Worm (Caenorhabditis elegans) whole organism, early embryonic: ENCODE results near the gene Y45F3A.4.

Experiments used
- B0310.2 ChIP-seq: sonication (generic microtip); optimal IDR thresholded peaks from 2 replicates; lab custom pipeline; 2016; ENCODE audit warnings: mild to moderate bottlenecking, missing genetic modification characterization, missing compliant biosample characterization
- F13C5.2 ChIP-seq: sonication (generic microtip); optimal IDR thresholded peaks from 2 replicates; lab custom pipeline; 2017; ENCODE audit warnings: mild to moderate bottlenecking, missing genetic modification characterization, inconsistent platforms, missing compliant biosample characterization
- aly-1 ChIP-seq: sonication (generic microtip); optimal IDR thresholded peaks from 2 replicates; lab custom pipeline; 2016; ENCODE audit warnings: missing genetic modification characterization, missing compliant biosample characterization
- ama-1 ChIP-seq: fragments of 150-350 bp; optimal IDR thresholded peaks from 2 replicates; lab custom pipeline; 2014
- ceh-13 ChIP-seq: fragments of 200-800 bp; sonication (Bioruptor generic); optimal IDR thresholded peaks from 2 replicates; lab custom pipeline; 2018; ENCODE audit warnings: mild to moderate bottlenecking, missing genetic modification characterization, missing compliant biosample characterization
- ceh-36 ChIP-seq: sonication (generic microtip); optimal IDR thresholded peaks from 2 replicates; lab custom pipeline; 2016; ENCODE audit warnings: missing genetic modification characterization, inconsistent platforms, missing compliant biosample characterization
- ets-7 ChIP-seq: sonication (generic microtip); optimal IDR thresholded peaks from 2 replicates; lab custom pipeline; 2016; ENCODE audit warnings: missing genotype, missing genetic modification characterization, missing compliant biosample characterization
- flt-1 ChIP-seq: fragments of 200-800 bp; sonication (Bioruptor generic); IDR thresholded peaks from 2 replicates; pipeline ENCODE4 v1.3.6; 2022; ENCODE audit warnings: missing genetic modification characterization, missing compliant biosample characterization
- hmbx-1 ChIP-seq: sonication (generic microtip); optimal IDR thresholded peaks from 2 replicates; lab custom pipeline; 2016; ENCODE audit warnings: mild to moderate bottlenecking, missing genetic modification characterization, missing compliant biosample characterization
- hmg-4 ChIP-seq: fragments of 200-800 bp; sonication (Bioruptor generic); optimal IDR thresholded peaks from 2 replicates; lab custom pipeline; 2018; ENCODE audit warnings: mild to moderate bottlenecking, missing genetic modification characterization, missing compliant biosample characterization
- hnd-1 ChIP-seq: sonication (generic microtip); optimal IDR thresholded peaks from 2 replicates; lab custom pipeline; 2016; ENCODE audit warnings: missing genetic modification characterization, missing compliant biosample characterization
- pes-1 ChIP-seq: fragments of 200-800 bp; sonication (Bioruptor generic); IDR thresholded peaks from 2 replicates; pipeline ENCODE4 v1.3.6; 2022; ENCODE audit warnings: missing genetic modification reagents, missing genetic modification characterization, missing compliant biosample characterization
- scrt-1 ChIP-seq: fragments of 200-800 bp; sonication (Bioruptor generic); IDR thresholded peaks from 2 replicates; pipeline ENCODE4 v1.3.6; 2022; ENCODE audit warnings: missing genetic modification characterization, missing compliant biosample characterization
- sea-1 ChIP-seq: fragments of 200-800 bp; sonication (Bioruptor generic); conservative IDR thresholded peaks from 2 replicates; pipeline ENCODE4 v1.3.6; 2022; ENCODE audit warnings: missing genetic modification characterization, missing compliant biosample characterization
- tbx-11 ChIP-seq: fragments of 200-800 bp; sonication (Bioruptor generic); IDR thresholded peaks from 2 replicates; pipeline ENCODE4 v1.3.6; 2022; ENCODE audit warnings: missing genetic modification characterization, missing compliant biosample characterization
- tbx-37 ChIP-seq: fragments of 200-800 bp; sonication (Bioruptor generic); conservative IDR thresholded peaks from 2 replicates; pipeline ENCODE4 v1.3.6; 2022; ENCODE audit warnings: missing genetic modification reagents, missing genetic modification characterization, missing compliant biosample characterization
- tra-4 ChIP-seq: sonication (generic microtip); optimal IDR thresholded peaks from 2 replicates; lab custom pipeline; 2017; ENCODE audit warnings: missing genetic modification characterization, missing compliant biosample characterization

The Y45F3A.4 gene

DNA sequence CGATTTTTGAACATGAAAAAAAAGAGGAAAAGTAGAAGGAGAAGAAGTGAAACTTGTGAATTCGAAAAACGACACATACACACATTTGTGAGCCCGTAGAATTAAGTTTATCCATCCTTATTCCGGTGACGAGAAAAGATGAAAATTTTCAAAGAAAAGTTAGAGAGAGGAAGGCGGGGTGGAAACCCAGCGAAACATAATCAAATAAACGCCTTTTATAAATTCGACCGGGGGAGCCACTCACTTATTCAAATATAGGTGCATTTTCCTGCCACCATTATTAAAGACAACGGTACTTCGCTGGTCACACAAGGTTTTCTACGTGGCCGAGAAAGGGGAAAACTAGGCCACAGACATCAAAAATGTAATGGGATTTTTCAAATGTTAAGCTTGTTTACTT, 8.3 kb upstream of the Y45F3A.4 start:
- TF ChIP-seq tbx-37 (GFP tag; lab: Robert Waterston, UW) (0 out of 2 replicates have a peak, but pooled peaks have one; percentile 12), flt-1 (GFP tag; lab: Robert Waterston, UW) (no peak)

DNA sequence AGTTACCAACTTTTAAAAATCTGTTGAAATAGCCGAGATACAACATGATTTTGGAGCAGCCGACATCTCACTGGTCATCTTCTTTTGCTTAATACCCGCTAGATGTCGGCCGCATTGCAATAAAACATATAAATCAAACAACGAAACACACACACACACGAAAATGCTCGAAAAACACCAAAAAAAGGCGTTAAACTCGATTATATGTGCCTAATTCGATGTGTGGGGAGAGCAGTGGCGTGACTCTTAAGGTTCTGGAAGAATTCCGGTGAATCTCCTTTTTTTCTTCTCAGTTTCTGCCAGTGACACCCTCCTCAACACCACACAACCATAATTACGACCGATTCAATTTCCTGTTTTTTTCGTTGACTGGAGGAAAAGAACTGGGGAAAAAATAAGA, 5.0 kb upstream of the Y45F3A.4 start:
- TF ChIP-seq hmbx-1 (tag; lab: Kevin White, UChicago) (no peak), flt-1 (GFP tag; lab: Robert Waterston, UW) (no peak), F13C5.2 (tag; lab: Kevin White, UChicago) (no peak), hmg-4 (GFP tag; lab: Kevin White, UChicago) (no peak), tbx-37 (GFP tag; lab: Robert Waterston, UW) (no peak)

ce11 chrIII:10578873-10579272, 3.7 kb upstream of the Y45F3A.4 start:
- no peak for TF ChIP-seq F13C5.2 (tag; lab: Kevin White, UChicago)
- TF ChIP-seq hmbx-1 (tag; lab: Kevin White, UChicago), result no peak
- TF ChIP-seq sea-1 (GFP tag; lab: Robert Waterston, UW), result no peak
- no peak for TF ChIP-seq hmg-4 (GFP tag; lab: Kevin White, UChicago)
- no peak for TF ChIP-seq ceh-36
- TF ChIP-seq pes-1, result no peak
- TF ChIP-seq tbx-11, result no peak
- no peak for TF ChIP-seq tbx-37 (GFP tag; lab: Robert Waterston, UW)
- no peak for TF ChIP-seq ama-1 (lab: Kevin White, UChicago)
- TF ChIP-seq ceh-13 (GFP tag; lab: Kevin White, UChicago), result no peak
- no peak for TF ChIP-seq hnd-1 (tag; lab: Kevin White, UChicago)
- no peak for TF ChIP-seq B0310.2 (tag; lab: Kevin White, UChicago)
- TF ChIP-seq aly-1, result no peak
- no peak for TF ChIP-seq tra-4 (tag; lab: Kevin White, UChicago)
- TF ChIP-seq flt-1 (GFP tag; lab: Robert Waterston, UW), result no peak

ce11 chrIII:10577782-10578181, 2.6 kb upstream of the Y45F3A.4 start:
- TF ChIP-seq ama-1 (lab: Kevin White, UChicago) (no peak), hnd-1 (tag; lab: Kevin White, UChicago) (no peak), tbx-11 (no peak)

DNA sequence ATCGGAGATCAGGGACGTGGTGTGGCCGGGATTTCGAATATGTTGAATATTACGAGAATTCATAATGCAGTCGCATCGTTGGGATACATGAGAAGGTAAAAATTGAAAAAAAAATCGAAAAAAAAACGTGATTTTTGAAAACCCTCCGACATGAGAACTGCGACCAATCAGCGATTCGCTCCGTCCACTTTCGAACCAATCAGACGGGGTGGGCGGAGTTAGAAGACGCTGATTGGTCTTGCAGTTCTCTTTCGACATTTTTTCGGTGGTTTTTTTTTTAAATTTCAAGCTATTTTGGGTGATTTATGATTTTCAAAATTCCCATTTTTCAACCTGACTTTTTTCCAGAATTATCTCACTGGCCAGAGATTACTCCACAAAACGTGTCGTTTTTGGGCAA, 6.0 kb downstream of the Y45F3A.4 start:
- TF ChIP-seq tbx-37 (GFP tag; lab: Robert Waterston, UW) (no peak), ceh-36 (no peak), ets-7 (tag; lab: Kevin White, UChicago) (no peak), hmg-4 (GFP tag; lab: Kevin White, UChicago) (no peak), ama-1 (lab: Kevin White, UChicago) (no peak), B0310.2 (tag; lab: Kevin White, UChicago) (no peak), ceh-13 (GFP tag; lab: Kevin White, UChicago) (no peak), tbx-11 (no peak), flt-1 (GFP tag; lab: Robert Waterston, UW) (no peak), tra-4 (tag; lab: Kevin White, UChicago) (no peak), hmbx-1 (tag; lab: Kevin White, UChicago) (no peak), sea-1 (GFP tag; lab: Robert Waterston, UW) (no peak), hnd-1 (tag; lab: Kevin White, UChicago) (no peak), F13C5.2 (tag; lab: Kevin White, UChicago) (no peak), pes-1 (no peak), scrt-1 (GFP tag; lab: Robert Waterston, UW) (no peak), aly-1 (no peak)

DNA sequence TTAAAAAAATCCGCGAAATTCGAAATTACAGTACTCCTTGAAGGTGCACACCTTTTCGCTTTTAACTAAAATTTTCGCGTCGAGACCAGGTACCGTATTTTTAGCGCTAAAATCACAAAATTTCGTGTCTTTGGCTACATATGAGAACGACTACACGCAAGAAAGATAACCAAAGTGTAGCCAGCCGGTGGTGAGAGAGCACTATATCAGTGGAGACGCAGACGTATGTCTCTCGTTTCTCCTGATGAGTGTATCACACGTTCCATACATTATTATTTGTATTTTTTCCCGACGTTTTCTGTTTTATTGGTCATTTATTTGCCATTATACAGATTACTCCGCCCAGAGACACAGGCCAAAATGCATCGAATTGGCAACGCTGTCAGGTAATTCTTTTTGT, 9.3 kb downstream of the Y45F3A.4 start, which contains the start of gene acdh-11:
acdh-11 (plus strand) TSS at position 333 of the 400 bp plus-strand sequence.
- TF ChIP-seq sea-1 (GFP tag; lab: Robert Waterston, UW) (no peak), ceh-36 (no peak), pes-1 (no peak), hmbx-1 (tag; lab: Kevin White, UChicago) (no peak), hmg-4 (GFP tag; lab: Kevin White, UChicago) (no peak), aly-1 (no peak), ets-7 (tag; lab: Kevin White, UChicago) (no peak)

DNA sequence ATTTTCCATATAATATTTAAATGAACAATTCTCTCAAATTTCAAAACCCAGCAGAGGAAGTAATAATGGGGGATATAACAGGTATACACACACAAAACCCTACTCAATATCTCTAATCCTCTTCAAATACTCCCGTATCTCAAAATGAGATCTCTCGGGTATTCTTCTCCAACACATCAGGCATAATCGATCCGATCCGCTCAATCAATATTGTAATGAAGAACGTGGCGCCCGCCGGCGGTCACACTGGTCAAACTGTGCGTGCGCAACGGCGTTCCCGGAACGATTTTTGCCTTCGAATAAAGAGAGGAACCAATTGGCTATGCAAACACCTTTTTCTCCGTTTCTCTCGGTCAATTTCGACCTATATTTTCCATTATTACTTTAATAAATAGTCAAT, 12.7 kb downstream of the Y45F3A.4 start:
- TF ChIP-seq aly-1 (no peak), tbx-11 (no peak), flt-1 (GFP tag; lab: Robert Waterston, UW) (no peak), hnd-1 (tag; lab: Kevin White, UChicago) (no peak), sea-1 (GFP tag; lab: Robert Waterston, UW) (no peak), ets-7 (tag; lab: Kevin White, UChicago) (no peak), ceh-36 (no peak)

ce11 chrIII:10561904-10562303, 13.3 kb downstream of the Y45F3A.4 start, which contains the start of gene Y45F3A.1:
Gene Y45F3A.1 (minus strand): TSS chrIII:10561915.
- TF ChIP-seq ama-1 (lab: Kevin White, UChicago) (no peak), flt-1 (GFP tag; lab: Robert Waterston, UW) (no peak), scrt-1 (GFP tag; lab: Robert Waterston, UW) (no peak), tbx-11 (no peak), pes-1 (no peak), aly-1 (no peak), hmbx-1 (tag; lab: Kevin White, UChicago) (no peak), hmg-4 (GFP tag; lab: Kevin White, UChicago) (no peak), hnd-1 (tag; lab: Kevin White, UChicago) (no peak), tra-4 (tag; lab: Kevin White, UChicago) (no peak), ceh-36 (no peak), ets-7 (tag; lab: Kevin White, UChicago) (no peak), sea-1 (GFP tag; lab: Robert Waterston, UW) (no peak), F13C5.2 (tag; lab: Kevin White, UChicago) (no peak), tbx-37 (GFP tag; lab: Robert Waterston, UW) (no peak)
